Worm (Caenorhabditis elegans) whole organism, L3 larva: ENCODE measurements around the gene lgc-15.
A peak's percentile ranks its signal among the peaks of the same experiment; 100 is the strongest.

ENCODE experiments used
- daf-12 ChIP-seq: fragments of 150-350 bp; optimal IDR thresholded peaks from 2 replicates; lab custom pipeline; 2014; ENCODE audit warnings: missing biosample characterization, missing genetic modification reagents, missing genetic modification characterization
- egl-5 ChIP-seq: fragments of 150-350 bp; optimal IDR thresholded peaks from 2 replicates; lab custom pipeline; 2017; ENCODE audit warnings: missing biosample characterization, missing genetic modification reagents, missing genetic modification characterization, inconsistent platforms
- elt-1 ChIP-seq: fragments of 150-350 bp; optimal IDR thresholded peaks from 2 replicates; lab custom pipeline; 2014; ENCODE audit warnings: missing biosample characterization, missing genetic modification characterization
- elt-2 ChIP-seq: sonication (generic microtip); optimal IDR thresholded peaks from 2 replicates; lab custom pipeline; 2016; ENCODE audit warnings: missing genetic modification reagents, mild to moderate bottlenecking, missing genetic modification characterization, missing compliant biosample characterization
- elt-3 ChIP-seq, 3 experiments: fragments of 150-350 bp in 1 of 3; sonication (generic microtip) in 2 of 3; optimal IDR thresholded peaks; 2 replicates in 2 of 3; 4 replicates in 1 of 3; lab custom pipeline; 2014 to 2017; ENCODE audit warnings: missing biosample characterization in 3 of 3, missing genetic modification characterization in 3 of 3
- eor-1 ChIP-seq, 2 experiments: fragments of 150-350 bp; optimal IDR thresholded peaks; 2 replicates each; lab custom pipeline; 2014 to 2018; ENCODE audit warnings: missing biosample characterization in 2 of 2, missing genetic modification characterization in 2 of 2
- hmg-11 ChIP-seq: sonication (generic microtip); optimal IDR thresholded peaks from 2 replicates; lab custom pipeline; 2016; ENCODE audit warnings: missing genetic modification characterization, missing compliant biosample characterization
- lin-15B ChIP-seq: fragments of 150-350 bp; optimal IDR thresholded peaks from 2 replicates; lab custom pipeline; 2014; ENCODE audit warnings: missing biosample characterization, missing genetic modification characterization
- lsy-12 ChIP-seq: sonication (generic microtip); optimal IDR thresholded peaks from 2 replicates; lab custom pipeline; 2016; ENCODE audit warnings: mild to moderate bottlenecking, missing genetic modification characterization, missing compliant biosample characterization
- mdl-1 ChIP-seq: fragments of 150-350 bp; optimal IDR thresholded peaks from 2 replicates; lab custom pipeline; 2014; ENCODE audit warnings: missing biosample characterization, missing genetic modification characterization
- mml-1 ChIP-seq: fragments of 150-350 bp; sonication (generic microtip); optimal IDR thresholded peaks from 3 replicates; lab custom pipeline; 2014; ENCODE audit warnings: missing biosample characterization, missing genetic modification characterization
- nfya-1 ChIP-seq: sonication (generic microtip); optimal IDR thresholded peaks from 2 replicates; lab custom pipeline; 2017; ENCODE audit warnings: missing genetic modification characterization, mild to moderate bottlenecking, missing compliant biosample characterization, antibody characterized with exemption, moderate library complexity; ENCODE audit not compliant: insufficient read depth
- nhr-11 ChIP-seq: fragments of 150-350 bp; optimal IDR thresholded peaks from 2 replicates; lab custom pipeline; 2014; ENCODE audit warnings: missing biosample characterization, missing genetic modification characterization
- nhr-23 ChIP-seq: fragments of 150-350 bp; optimal IDR thresholded peaks from 2 replicates; lab custom pipeline; 2014; ENCODE audit warnings: missing biosample characterization, missing genetic modification reagents, missing genetic modification characterization
- nhr-25 ChIP-seq: sonication (generic microtip); optimal IDR thresholded peaks from 2 replicates; lab custom pipeline; 2017; ENCODE audit warnings: missing biosample characterization, missing genetic modification characterization
- nhr-28 ChIP-seq: fragments of 150-350 bp; optimal IDR thresholded peaks from 2 replicates; lab custom pipeline; 2014; ENCODE audit warnings: missing biosample characterization, missing genetic modification characterization
- nhr-43 ChIP-seq: sonication (generic microtip); optimal IDR thresholded peaks from 2 replicates; lab custom pipeline; 2016; ENCODE audit warnings: mild to moderate bottlenecking, missing genetic modification characterization, missing compliant biosample characterization; ENCODE audit not compliant: poor library complexity, severe bottlenecking
- nhr-67 ChIP-seq: fragments of 150-350 bp; optimal IDR thresholded peaks from 2 replicates; lab custom pipeline; 2014; ENCODE audit warnings: missing biosample characterization, missing genetic modification characterization
- nhr-76 ChIP-seq: fragments of 150-350 bp; sonication (generic microtip); optimal IDR thresholded peaks from 5 replicates; lab custom pipeline; 2014; ENCODE audit warnings: missing biosample characterization, missing genetic modification characterization
- pha-4 ChIP-seq: fragments of 150-350 bp; optimal IDR thresholded peaks from 2 replicates; lab custom pipeline; 2014; ENCODE audit warnings: missing biosample characterization, missing genetic modification reagents, missing genetic modification characterization
- pqm-1 ChIP-seq: fragments of 150-350 bp; optimal IDR thresholded peaks from 2 replicates; lab custom pipeline; 2017; ENCODE audit warnings: missing biosample characterization, missing genetic modification characterization, inconsistent platforms
- skn-1 ChIP-seq: fragments of 150-350 bp; optimal IDR thresholded peaks from 2 replicates; lab custom pipeline; 2014; ENCODE audit warnings: missing biosample characterization, missing genetic modification characterization
- tbx-2 ChIP-seq: sonication (generic microtip); optimal IDR thresholded peaks from 2 replicates; lab custom pipeline; 2016; ENCODE audit warnings: mild to moderate bottlenecking, missing genetic modification characterization, missing compliant biosample characterization
- unc-39 ChIP-seq: sonication (generic microtip); optimal IDR thresholded peaks from 4 replicates; lab custom pipeline; 2017; ENCODE audit warnings: missing biosample characterization, missing genetic modification characterization
- ztf-11 ChIP-seq: fragments of 150-350 bp; optimal IDR thresholded peaks from 2 replicates; lab custom pipeline; 2014; ENCODE audit warnings: missing biosample characterization, missing genetic modification characterization

The lgc-15 gene

ce11 chrX:12146453-12147085 lies 32.4 kb downstream of the lgc-15 start, which contains the start of gene pycr-1:
Gene pycr-1, plus strand, starts transcription at chrX:12146832.
- TF ChIP-seq pqm-1 (tag; lab: Kevin White, UChicago) (peak; percentile 70), eor-1 (tag; optimal IDR thresholded peaks at IDR 0.05; lab: Kevin White, UChicago) (no peak), elt-2 (peak; percentile 72), lin-15B (tag; lab: Kevin White, UChicago) (no peak), nhr-76 (tag; lab: Kevin White, UChicago) (no peak), pha-4 (tag; lab: Kevin White, UChicago) (peak; percentile 35), nhr-11 (no peak), elt-3 (tag; optimal IDR thresholded peaks at IDR 0.05; lab: Kevin White, UChicago) (peak in 1 of 3 experiments; percentile 2)

ce11 chrX:12149638-12150137 lies 35.6 kb downstream of the lgc-15 start, which contains the start of gene znf-474:
Gene znf-474, plus strand, starts transcription at chrX:12149924.
- TF ChIP-seq unc-39 (tag; lab: Kevin White, UChicago) (no peak), nfya-1 (tag; lab: Kevin White, UChicago) (peak; percentile 2)
- TF ChIP-seq, all 47 proteins: peak for 1

ce11 chrX:12154055-12154898 lies 40.2 kb downstream of the lgc-15 start, which contains the start of gene mfsd-11:
Gene mfsd-11, minus strand, starts transcription at chrX:12154105.
- TF ChIP-seq nhr-25 (tag; lab: Kevin White, UChicago) (peak; percentile 62), elt-2 (peak; percentile 22), skn-1 (tag; lab: Kevin White, UChicago) (no peak), pqm-1 (tag; lab: Kevin White, UChicago) (peak; percentile 14)

ce11 chrX:12158641-12159040 lies 44.5 kb downstream of the lgc-15 start:
- TF ChIP-seq lsy-12 (no peak), egl-5 (peak; percentile 67)

ce11 chrX:12160002-12160690 lies 46.0 kb downstream of the lgc-15 start, which contains the start of gene F57G12.2:
Gene F57G12.2, minus strand, starts transcription at chrX:12160052.
- TF ChIP-seq ztf-11 (tag; lab: Kevin White, UChicago) (no peak), nhr-25 (tag; lab: Kevin White, UChicago) (peak; percentile 60), elt-1 (tag; lab: Kevin White, UChicago) (no peak), tbx-2 (no peak), hmg-11 (tag; lab: Kevin White, UChicago) (peak; percentile 11), nhr-28 (no peak), nhr-43 (tag; lab: Kevin White, UChicago) (peak; percentile 38), nhr-23 (tag; lab: Kevin White, UChicago) (peak; percentile 59), unc-39 (tag; lab: Kevin White, UChicago) (no peak), daf-12 (tag; lab: Kevin White, UChicago) (no peak)

ce11 chrX:12162659-12163058 lies 48.5 kb downstream of the lgc-15 start:
- TF ChIP-seq mml-1 (no peak), pha-4 (tag; lab: Kevin White, UChicago) (peak; percentile 96), nhr-67 (tag; lab: Kevin White, UChicago) (no peak), mdl-1 (tag; lab: Kevin White, UChicago) (no peak)

- TF ChIP-seq ztf-11 (tag; lab: Kevin White, UChicago) (no peak), nhr-11 (no peak), nhr-25 (tag; lab: Kevin White, UChicago) (no peak), skn-1 (tag; lab: Kevin White, UChicago) (no peak), lsy-12 (no peak)
These were observed 49.9 kb downstream of the lgc-15 start for ce11 chrX:12164047-12164446.
